Worm (Caenorhabditis elegans) whole organism, young adult: ENCODE data around the gene str-63.

Experiments used
- F23B12.7 ChIP-seq: sonication (generic microtip); optimal IDR thresholded peaks from 2 replicates; lab custom pipeline; 2017; ENCODE audit warnings: missing genetic modification characterization, mild to moderate bottlenecking, missing compliant biosample characterization, antibody characterized with exemption, moderate library complexity; ENCODE audit not compliant: insufficient read depth
- F49E8.2 ChIP-seq: sonication (generic microtip); optimal IDR thresholded peaks from 3 replicates; lab custom pipeline; 2017; ENCODE audit warnings: missing genetic modification characterization, mild to moderate bottlenecking, missing compliant biosample characterization, antibody characterized with exemption, moderate library complexity; ENCODE audit not compliant: insufficient read depth
- F57A8.1 ChIP-seq: fragments of 200-800 bp; sonication (Bioruptor generic); optimal IDR thresholded peaks from 2 replicates; lab custom pipeline; 2018; ENCODE audit warnings: mild to moderate bottlenecking, missing genetic modification characterization, moderate library complexity, missing compliant biosample characterization
- K12H6.12 ChIP-seq: fragments of 200-800 bp; sonication (Bioruptor generic); optimal IDR thresholded peaks from 2 replicates; lab custom pipeline; 2018; ENCODE audit warnings: mild to moderate bottlenecking, missing genetic modification characterization, missing compliant biosample characterization
- akir-1 ChIP-seq: fragments of 200-800 bp; sonication (Bioruptor generic); optimal IDR thresholded peaks from 2 replicates; lab custom pipeline; 2018; ENCODE audit warnings: mild to moderate bottlenecking, missing genetic modification characterization, moderate library complexity, missing compliant biosample characterization
- atf-7 ChIP-seq: sonication (generic microtip); optimal IDR thresholded peaks from 2 replicates; lab custom pipeline; 2017; ENCODE audit warnings: mild to moderate bottlenecking, missing genetic modification characterization, missing compliant biosample characterization
- attf-3 ChIP-seq: fragments of 200-800 bp; sonication (Bioruptor generic); conservative IDR thresholded peaks from 2 replicates; pipeline ENCODE4 v1.3.6; 2022; ENCODE audit warnings: missing genetic modification reagents, missing genetic modification characterization, missing compliant biosample characterization
- attf-5 ChIP-seq: fragments of 200-800 bp; sonication (Bioruptor generic); optimal IDR thresholded peaks from 2 replicates; lab custom pipeline; 2018; ENCODE audit warnings: mild to moderate bottlenecking, missing genetic modification characterization, missing compliant biosample characterization
- attf-6 ChIP-seq: fragments of 200-800 bp; sonication (Bioruptor generic); IDR thresholded peaks from 2 replicates; pipeline ENCODE4 v1.3.6; 2022; ENCODE audit warnings: missing genetic modification reagents, missing genetic modification characterization, missing compliant biosample characterization
- bed-2 ChIP-seq: fragments of 200-800 bp; sonication (Bioruptor generic); IDR thresholded peaks from 2 replicates; pipeline ENCODE4 v1.3.6; 2022; ENCODE audit warnings: missing genetic modification reagents, missing genetic modification characterization, missing compliant biosample characterization
- cebp-1 ChIP-seq, 2 experiments: fragments of 200-800 bp in 1 of 2; sonication (Bioruptor generic) in 1 of 2; sonication (generic microtip) in 1 of 2; IDR thresholded peaks in 1 of 2; optimal IDR thresholded peaks in 1 of 2; 2 replicates each; pipeline versions ENCODE4 v1.3.6 to Lab custom; 2017 to 2022; ENCODE audit warnings: missing compliant biosample characterization in 2 of 2, missing genetic modification characterization in 2 of 2, mild to moderate bottlenecking in 1 of 2, missing genetic modification reagents in 1 of 2, moderate library complexity in 1 of 2
- dox-1 ChIP-seq: fragments of 200-800 bp; sonication (Bioruptor generic); IDR thresholded peaks from 2 replicates; pipeline ENCODE4 v1.3.6; 2022; ENCODE audit warnings: missing genetic modification reagents, missing genetic modification characterization, missing compliant biosample characterization
- efl-1 ChIP-seq: fragments of 150-350 bp; optimal IDR thresholded peaks from 2 replicates; lab custom pipeline; 2014; ENCODE audit warnings: missing biosample characterization, missing genetic modification reagents, missing genetic modification characterization
- egl-18 ChIP-seq: fragments of 200-800 bp; sonication (Bioruptor generic); IDR thresholded peaks from 2 replicates; pipeline ENCODE4 v1.3.6; 2022; ENCODE audit warnings: missing genetic modification reagents, missing genetic modification characterization, missing compliant biosample characterization
- egl-44 ChIP-seq: fragments of 200-800 bp; sonication (Bioruptor generic); IDR thresholded peaks from 2 replicates; pipeline ENCODE4 v1.3.6; 2022; ENCODE audit warnings: missing genetic modification reagents, missing genetic modification characterization, missing compliant biosample characterization
- egrh-3 ChIP-seq: fragments of 200-800 bp; sonication (Bioruptor generic); IDR thresholded peaks from 2 replicates; pipeline ENCODE4 v1.3.6; 2022; ENCODE audit warnings: missing genetic modification reagents, missing genetic modification characterization, missing compliant biosample characterization
- gei-17 ChIP-seq: fragments of 200-800 bp; sonication (Bioruptor generic); optimal IDR thresholded peaks from 2 replicates; lab custom pipeline; 2018; ENCODE audit warnings: mild to moderate bottlenecking, missing genetic modification characterization, missing compliant biosample characterization
- hlh-12 ChIP-seq: sonication (generic microtip); optimal IDR thresholded peaks from 2 replicates; lab custom pipeline; 2016; ENCODE audit warnings: missing genetic modification characterization, missing compliant biosample characterization
- hlh-26 ChIP-seq: fragments of 200-800 bp; sonication (Bioruptor generic); conservative IDR thresholded peaks from 2 replicates; pipeline ENCODE4 v1.3.6; 2022; ENCODE audit warnings: missing genetic modification reagents, missing genetic modification characterization, missing compliant biosample characterization
- hmg-1.2 ChIP-seq: fragments of 200-800 bp; sonication (Bioruptor generic); IDR thresholded peaks from 2 replicates; pipeline ENCODE4 v1.3.6; 2022; ENCODE audit warnings: missing genetic modification reagents, missing genetic modification characterization, missing compliant biosample characterization
- hrde-1 ChIP-seq: sonication (generic microtip); optimal IDR thresholded peaks from 2 replicates; lab custom pipeline; 2016; ENCODE audit warnings: missing genetic modification characterization, mild to moderate bottlenecking, missing compliant biosample characterization, moderate library complexity, missing genotype, missing genetic modification reagents, borderline replicate concordance
- lag-1 ChIP-seq: fragments of 200-800 bp; sonication (Bioruptor generic); IDR thresholded peaks from 2 replicates; pipeline ENCODE4 v1.3.6; 2022; ENCODE audit warnings: missing genetic modification reagents, missing genetic modification characterization, missing compliant biosample characterization
- let-526 ChIP-seq: fragments of 200-800 bp; sonication (Bioruptor generic); IDR thresholded peaks from 2 replicates; pipeline ENCODE4 v1.3.6; 2022; ENCODE audit warnings: missing genetic modification reagents, missing genetic modification characterization, missing compliant biosample characterization
- let-607 ChIP-seq, 2 experiments: fragments of 200-800 bp in 1 of 2; sonication (Bioruptor generic) in 1 of 2; sonication (generic microtip) in 1 of 2; optimal IDR thresholded peaks; 2 replicates each; lab custom pipeline; 2016 to 2018; ENCODE audit warnings: mild to moderate bottlenecking in 2 of 2, missing compliant biosample characterization in 2 of 2, missing genetic modification characterization in 2 of 2, moderate library complexity in 2 of 2, missing genotype in 1 of 2
- lin-26 ChIP-seq: fragments of 200-800 bp; sonication (Bioruptor generic); IDR thresholded peaks from 2 replicates; pipeline ENCODE4 v1.3.6; 2022; ENCODE audit warnings: missing genetic modification reagents, missing genetic modification characterization, missing compliant biosample characterization
- lin-35 ChIP-seq, 3 experiments: fragments of 150-350 bp in 2 of 3; sonication (generic microtip) in 1 of 3; optimal IDR thresholded peaks; 2 replicates each; lab custom pipeline; 2014 to 2018; ENCODE audit warnings: missing biosample characterization in 3 of 3, missing genetic modification characterization in 3 of 3, missing genetic modification reagents in 3 of 3
- lir-1 ChIP-seq: fragments of 200-800 bp; sonication (Bioruptor generic); conservative IDR thresholded peaks from 2 replicates; pipeline ENCODE4 v1.3.6; 2022; ENCODE audit warnings: missing genetic modification reagents, missing genetic modification characterization, missing compliant biosample characterization
- madf-3 ChIP-seq: fragments of 200-800 bp; sonication (Bioruptor generic); IDR thresholded peaks from 2 replicates; pipeline ENCODE4 v1.3.6; 2022; ENCODE audit warnings: missing genetic modification reagents, missing genetic modification characterization, missing compliant biosample characterization
- madf-6 ChIP-seq: fragments of 200-800 bp; sonication (Bioruptor generic); IDR thresholded peaks from 2 replicates; pipeline ENCODE4 v1.3.6; 2022; ENCODE audit warnings: missing genetic modification reagents, missing genetic modification characterization, missing compliant biosample characterization
- mcd-1 ChIP-seq: fragments of 200-800 bp; sonication (Bioruptor generic); IDR thresholded peaks from 2 replicates; pipeline ENCODE4 v1.3.6; 2022; ENCODE audit warnings: missing genetic modification reagents, missing genetic modification characterization, missing compliant biosample characterization
- mxl-1 ChIP-seq: sonication (generic microtip); optimal IDR thresholded peaks from 2 replicates; lab custom pipeline; 2016; ENCODE audit warnings: missing genetic modification characterization, missing compliant biosample characterization
- nfya-2 ChIP-seq: fragments of 200-800 bp; sonication (Bioruptor generic); IDR thresholded peaks from 2 replicates; pipeline ENCODE4 v1.3.6; 2022; ENCODE audit warnings: missing genetic modification reagents, missing genetic modification characterization, missing compliant biosample characterization
- nfyb-1 ChIP-seq: fragments of 200-800 bp; sonication (Bioruptor generic); IDR thresholded peaks from 2 replicates; pipeline ENCODE4 v1.3.6; 2022; ENCODE audit warnings: missing genetic modification reagents, missing genetic modification characterization, missing compliant biosample characterization
- nhr-120 ChIP-seq: fragments of 200-800 bp; sonication (Bioruptor generic); IDR thresholded peaks from 2 replicates; pipeline ENCODE4 v1.3.6; 2022; ENCODE audit warnings: missing genetic modification characterization, missing compliant biosample characterization
- nhr-27 ChIP-seq: fragments of 200-800 bp; sonication (Bioruptor generic); optimal IDR thresholded peaks from 2 replicates; lab custom pipeline; 2018; ENCODE audit warnings: mild to moderate bottlenecking, missing genetic modification characterization, moderate library complexity, missing compliant biosample characterization
- nhr-80 ChIP-seq: sonication (generic microtip); optimal IDR thresholded peaks from 2 replicates; lab custom pipeline; 2016; ENCODE audit warnings: missing genetic modification characterization, missing compliant biosample characterization
- sea-2 ChIP-seq: fragments of 200-800 bp; sonication (Bioruptor generic); IDR thresholded peaks from 2 replicates; pipeline ENCODE4 v1.3.6; 2022; ENCODE audit warnings: missing genetic modification characterization, missing compliant biosample characterization
- tbp1 ChIP-seq: fragments of 200-800 bp; sonication (Bioruptor generic); optimal IDR thresholded peaks from 2 replicates; lab custom pipeline; 2018; ENCODE audit warnings: mild to moderate bottlenecking, missing genetic modification characterization, missing compliant biosample characterization
- xnd-1 ChIP-seq: sonication (generic microtip); optimal IDR thresholded peaks from 2 replicates; lab custom pipeline; 2016; ENCODE audit warnings: missing genotype, missing genetic modification reagents, missing genetic modification characterization, missing compliant biosample characterization
- zfh-2 ChIP-seq: fragments of 200-800 bp; sonication (Bioruptor generic); conservative IDR thresholded peaks from 2 replicates; pipeline ENCODE4 v1.3.6; 2022; ENCODE audit warnings: missing genetic modification reagents, missing genetic modification characterization, missing compliant biosample characterization
- ztf-22 ChIP-seq: fragments of 200-800 bp; sonication (Bioruptor generic); optimal IDR thresholded peaks from 2 replicates; lab custom pipeline; 2018; ENCODE audit warnings: mild to moderate bottlenecking, missing genetic modification characterization, moderate library complexity, missing compliant biosample characterization
- ztf-25 ChIP-seq: fragments of 200-800 bp; sonication (Bioruptor generic); IDR thresholded peaks from 2 replicates; pipeline ENCODE4 v1.3.6; 2022; ENCODE audit warnings: missing genetic modification reagents, missing genetic modification characterization, missing compliant biosample characterization
- ztf-6 ChIP-seq: fragments of 200-800 bp; sonication (Bioruptor generic); IDR thresholded peaks from 2 replicates; pipeline ENCODE4 v1.3.6; 2022; ENCODE audit warnings: missing genetic modification reagents, missing genetic modification characterization, missing compliant biosample characterization

Gene str-63

ce11 chrV:3351266-3351665 is at the start of gene str-63:
Gene str-63 (plus strand): TSS chrV:3351566.
- TF ChIP-seq xnd-1 (tag; lab: Kevin White, UChicago): no peak
- TF ChIP-seq lin-26 (GFP tag; lab: Robert Waterston, UW): no peak
- no peak for TF ChIP-seq K12H6.12 (tag; lab: Kevin White, UChicago)
- TF ChIP-seq lin-35 (GFP tag; optimal IDR thresholded peaks at IDR 0.05; lab: Kevin White, UChicago): no peak
- no peak for TF ChIP-seq madf-3 (GFP tag; lab: Robert Waterston, UW)
- TF ChIP-seq hrde-1: no peak
- TF ChIP-seq, all 124 proteins: peak for 0

- no peak for TF ChIP-seq bed-2
- no peak for TF ChIP-seq let-607 (tag; optimal IDR thresholded peaks at IDR 0.05; lab: Kevin White, UChicago)
- TF ChIP-seq zfh-2 (GFP tag; lab: Robert Waterston, UW): no peak
- no peak for TF ChIP-seq ztf-22 (GFP tag; lab: Kevin White, UChicago)
- no peak for TF ChIP-seq mcd-1 (GFP tag; lab: Robert Waterston, UW)
- TF ChIP-seq F23B12.7: no peak
- TF ChIP-seq attf-3 (GFP tag; lab: Robert Waterston, UW): no peak
- TF ChIP-seq madf-6 (GFP tag; lab: Robert Waterston, UW): no peak
- no peak for TF ChIP-seq sea-2
- no peak for TF ChIP-seq F57A8.1 (GFP tag; lab: Kevin White, UChicago)
- no peak for TF ChIP-seq egrh-3 (GFP tag; lab: Robert Waterston, UW)
- TF ChIP-seq akir-1 (GFP tag; lab: Kevin White, UChicago): no peak
- TF ChIP-seq, all 124 proteins: peak for 0
Measured at ce11 chrV:3301898-3302297, 49.5 kb upstream of the str-63 start, which contains the start of gene srbc-1. Gene srbc-1 (minus strand): TSS chrV:3301998.

ce11 chrV:3308169-3308568 is 43.2 kb upstream of the str-63 start, which contains the start of gene srbc-3:
Gene srbc-3 (plus strand): TSS chrV:3308469.
- TF ChIP-seq lag-1 (GFP tag; lab: Robert Waterston, UW): no peak
- TF ChIP-seq lir-1 (GFP tag; lab: Robert Waterston, UW): no peak
- no peak for TF ChIP-seq ztf-25 (GFP tag; lab: Robert Waterston, UW)
- no peak for TF ChIP-seq nhr-27
- no peak for TF ChIP-seq madf-6 (GFP tag; lab: Robert Waterston, UW)
- TF ChIP-seq egl-44 (GFP tag; lab: Robert Waterston, UW): no peak
- no peak for TF ChIP-seq let-526 (GFP tag; lab: Robert Waterston, UW)
- no peak for TF ChIP-seq ztf-6
- TF ChIP-seq nfya-2: no peak
- no peak for TF ChIP-seq mxl-1 (tag; lab: Kevin White, UChicago)
- TF ChIP-seq F23B12.7: no peak

ce11 chrV:3312067-3312666 is 39.2 kb upstream of the str-63 start, which contains the start of gene arrd-18:
Gene arrd-18 (minus strand): TSS chrV:3312117.
- TF ChIP-seq nhr-80 (tag; lab: Kevin White, UChicago): peak; percentile 56
- peak; percentile 72; the same call in 1 of the 2 replicates for TF ChIP-seq nfyb-1 (GFP tag; lab: Robert Waterston, UW)
- TF ChIP-seq atf-7 (tag; lab: Kevin White, UChicago): no peak
- TF ChIP-seq attf-5: peak; percentile 11
- TF ChIP-seq cebp-1 (GFP tag; IDR thresholded peaks at IDR 0.05; lab: Robert Waterston, UW): no peak
- no peak for TF ChIP-seq cebp-1 (tag; optimal IDR thresholded peaks at IDR 0.05; lab: Kevin White, UChicago)
- TF ChIP-seq ztf-25 (GFP tag; lab: Robert Waterston, UW): no peak
- TF ChIP-seq attf-6: no peak
- peak; percentile 86 for TF ChIP-seq dox-1 (GFP tag; lab: Robert Waterston, UW)
- TF ChIP-seq hlh-26 (GFP tag; lab: Robert Waterston, UW): no peak
- TF ChIP-seq hlh-12: no peak
- TF ChIP-seq hmg-1.2 (GFP tag; lab: Robert Waterston, UW): peak; percentile 74; the same call in 1 of the 2 replicates
- TF ChIP-seq xnd-1 (tag; lab: Kevin White, UChicago): no peak
- TF ChIP-seq gei-17 (GFP tag; lab: Kevin White, UChicago): no peak
- TF ChIP-seq F49E8.2 (tag; lab: Kevin White, UChicago): no peak
- no peak for TF ChIP-seq egl-18 (GFP tag; lab: Robert Waterston, UW)
- TF ChIP-seq nhr-120: no peak
- no peak for TF ChIP-seq efl-1 (GFP tag; lab: Kevin White, UChicago)
- TF ChIP-seq tbp1 (GFP tag; lab: Kevin White, UChicago): no peak
